Fruit fly (Drosophila melanogaster): Measurements from ENCODE around the gene qin.

dm6 chr3R:18565073-18565472 is 25.8 kb upstream of the qin start, which contains the start of the genes CG43210 and hemo:
- TF ChIP-seq Mio (GFP tag; optimal IDR thresholded peaks at IDR 0.05), result no peak
- no peak for TF ChIP-seq jim (GFP tag; optimal IDR thresholded peaks at IDR 0.05)
- TF ChIP-seq Myc (optimal IDR thresholded peaks at IDR 0.05), result no peak
- no peak for TF ChIP-seq psq (GFP tag; optimal IDR thresholded peaks at IDR 0.05)
- TF ChIP-seq OdsH (GFP tag; optimal IDR thresholded peaks at IDR 0.05), result no peak
- TF ChIP-seq dl (GFP tag; optimal IDR thresholded peaks at IDR 0.05; ENCODE audit: insufficient read depth in 1 of 2, partially characterized antibody in 2 of 2), result no peak
- TF ChIP-seq Abd-B (GFP tag; optimal IDR thresholded peaks at IDR 0.05), result no peak
- TF ChIP-seq Dfd (GFP tag; optimal IDR thresholded peaks at IDR 0.05), result no peak
- no peak for TF ChIP-seq fru (GFP tag; optimal IDR thresholded peaks at IDR 0.05)
- no peak for TF ChIP-seq br (GFP tag; optimal IDR thresholded peaks at IDR 0.05)
- no peak for TF ChIP-seq rgr (GFP tag; optimal IDR thresholded peaks at IDR 0.05)
